Fruit fly (Drosophila melanogaster): ENCODE results near the gene CG5435.

- TF ChIP-seq EcR (GFP tag; optimal IDR thresholded peaks at IDR 0.05), result no peak
- TF ChIP-seq CG9948 (tag; optimal IDR thresholded peaks at IDR 0.05), result no peak
- TF ChIP-seq Pif1B (GFP tag; optimal IDR thresholded peaks at IDR 0.05), result no peak
- no peak for TF ChIP-seq rn (GFP tag; IDR thresholded peaks at IDR 0.05)
- no peak for TF ChIP-seq CG4496 (GFP tag; IDR thresholded peaks at IDR 0.05)
- no peak for TF ChIP-seq CG10348 (GFP tag; IDR thresholded peaks at IDR 0.05)
- no peak for TF ChIP-seq Pif1A (GFP tag; optimal IDR thresholded peaks at IDR 0.05)
- no peak for TF ChIP-seq Ets98B (GFP tag; IDR thresholded peaks at IDR 0.05)
- TF ChIP-seq CG34367 (tag; optimal IDR thresholded peaks at IDR 0.05), result no peak
- TF ChIP-seq fd96Ca (GFP tag; IDR thresholded peaks at IDR 0.05), result no peak
- TF ChIP-seq CG12605 (GFP tag; IDR thresholded peaks at IDR 0.05), result no peak
Measured at dm6 chr2L:12465164-12466011, 34.7 kb upstream of the CG5435 start.
